Worm (Caenorhabditis elegans) whole organism, mixed stage, embryonic: ENCODE data around the gene col-165.

Experiments used
- blmp-1 ChIP-seq: fragments of 150-350 bp; optimal IDR thresholded peaks from 2 replicates; lab custom pipeline; 2014; ENCODE audit warnings: missing biosample characterization, missing genetic modification characterization
- nhr-237 ChIP-seq: fragments of 150-350 bp; optimal IDR thresholded peaks from 2 replicates; lab custom pipeline; 2014; ENCODE audit warnings: missing biosample characterization, missing genetic modification characterization
- pha-4 ChIP-seq: fragments of 150-350 bp; optimal IDR thresholded peaks from 2 replicates; lab custom pipeline; 2018; ENCODE audit warnings: missing biosample characterization, missing genetic modification reagents, missing genetic modification characterization
- unc-39 ChIP-seq: fragments of 150-350 bp; optimal IDR thresholded peaks from 2 replicates; lab custom pipeline; 2014; ENCODE audit warnings: missing biosample characterization, missing genetic modification characterization

ce11 chrX:4328816-4329215 lies 24.6 kb upstream of the col-165 start, which contains the start of gene C24A8.5:
- no peak for TF ChIP-seq nhr-237
- TF ChIP-seq pha-4 (tag; lab: Kevin White, UChicago) = no peak
- no peak for TF ChIP-seq blmp-1
- TF ChIP-seq unc-39 (tag; lab: Kevin White, UChicago) = no peak
